Fruit fly (Drosophila melanogaster): Measurements from ENCODE around the gene CG13931.

DNA sequence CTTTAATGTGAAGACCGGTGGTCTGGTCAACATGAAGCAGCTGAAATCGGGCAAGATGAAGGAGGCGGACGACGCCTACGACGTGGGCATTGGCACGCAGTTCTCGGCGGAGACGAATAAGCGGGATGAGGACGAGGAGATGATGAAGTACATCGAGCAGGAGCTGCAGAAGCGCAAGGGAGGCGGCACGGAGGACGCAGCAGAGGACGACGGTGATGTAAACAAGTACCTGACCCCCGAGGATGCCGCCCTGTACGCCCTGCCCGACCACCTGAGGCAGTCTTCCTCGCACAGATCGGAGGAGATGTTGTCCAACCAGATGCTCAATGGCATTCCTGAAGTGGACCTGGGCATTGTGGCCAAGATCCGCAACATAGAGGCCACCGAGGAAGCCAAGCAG is 36.7 kb downstream of the CG13931 start:
- no peak for TF ChIP-seq CG1621 (tag; optimal IDR thresholded peaks at IDR 0.05)
- no peak for TF ChIP-seq CG10669 (GFP tag; optimal IDR thresholded peaks at IDR 0.05)
- no peak for TF ChIP-seq CG3032 (tag; optimal IDR thresholded peaks at IDR 0.05)
- TF ChIP-seq CG34406 (GFP tag; optimal IDR thresholded peaks at IDR 0.05), result no peak
- no peak for TF ChIP-seq Sox14 (GFP tag; optimal IDR thresholded peaks at IDR 0.05)
- TF ChIP-seq Lpt (GFP tag; optimal IDR thresholded peaks at IDR 0.05), result no peak
- no peak for TF ChIP-seq lz (GFP tag; optimal IDR thresholded peaks at IDR 0.05)
- TF ChIP-seq spab (GFP tag; optimal IDR thresholded peaks at IDR 0.05), result no peak
- TF ChIP-seq Met (GFP tag; optimal IDR thresholded peaks at IDR 0.05), result no peak
- TF ChIP-seq CG8119 (GFP tag; IDR thresholded peaks at IDR 0.05), result no peak
- TF ChIP-seq achi (GFP tag; optimal IDR thresholded peaks at IDR 0.05), result no peak
- TF ChIP-seq CG6163 (GFP tag; IDR thresholded peaks at IDR 0.05), result no peak
